Worm (Caenorhabditis elegans) whole organism, L1 larva: ENCODE data around the gene F41B4.1.

Experiments
- efl-1 ChIP-seq, 4 experiments: fragments of 150-350 bp; optimal IDR thresholded peaks in 3 of 4; peaks in 1 of 4; 1 replicate in 1 of 4; 2 replicates in 3 of 4; lab custom pipeline; 2014; ENCODE audit warnings: missing biosample characterization in 2 of 4, missing genetic modification characterization in 2 of 4, missing genetic modification reagents in 2 of 4
- elt-2 ChIP-seq: sonication (generic microtip); optimal IDR thresholded peaks from 2 replicates; lab custom pipeline; 2016; ENCODE audit warnings: missing genetic modification characterization, mild to moderate bottlenecking, inconsistent platforms, missing compliant biosample characterization, missing genetic modification reagents
- elt-3 ChIP-seq, 6 experiments: fragments of 150-350 bp in 1 of 6; sonication (generic microtip); optimal IDR thresholded peaks; 2 replicates each; lab custom pipeline; 2017 to 2018; ENCODE audit warnings: missing biosample characterization in 6 of 6, missing genetic modification characterization in 6 of 6, inconsistent platforms in 1 of 6
- fkh-4 ChIP-seq: sonication (generic microtip); optimal IDR thresholded peaks from 2 replicates; lab custom pipeline; 2016; ENCODE audit warnings: missing compliant biosample characterization, missing genetic modification characterization, borderline replicate concordance
- fkh-8 ChIP-seq: sonication (generic microtip); optimal IDR thresholded peaks from 2 replicates; lab custom pipeline; 2016; ENCODE audit warnings: mild to moderate bottlenecking, missing genetic modification characterization, missing compliant biosample characterization
- hpl-2 ChIP-seq: fragments of 150-350 bp; optimal IDR thresholded peaks from 2 replicates; lab custom pipeline; 2014; ENCODE audit warnings: missing biosample characterization, missing genetic modification reagents, missing genetic modification characterization
- lin-14 ChIP-seq: fragments of 200-800 bp; sonication (Bioruptor generic); optimal IDR thresholded peaks from 2 replicates; lab custom pipeline; 2018; ENCODE audit warnings: mild to moderate bottlenecking, missing genetic modification characterization, moderate library complexity, missing compliant biosample characterization
- lin-15B ChIP-seq: fragments of 150-350 bp; sonication (generic microtip); optimal IDR thresholded peaks from 3 replicates; lab custom pipeline; 2014; ENCODE audit warnings: missing biosample characterization, missing genetic modification characterization
- lin-35 ChIP-seq, 2 experiments: fragments of 150-350 bp; optimal IDR thresholded peaks; 2 replicates each; lab custom pipeline; 2014; ENCODE audit warnings: missing biosample characterization in 2 of 2, missing genetic modification characterization in 2 of 2, missing genetic modification reagents in 2 of 2
- mab-9 ChIP-seq: fragments of 200-800 bp; sonication (Bioruptor generic); IDR thresholded peaks from 2 replicates; pipeline ENCODE4 v1.3.6; 2022; ENCODE audit warnings: missing genetic modification reagents, missing genetic modification characterization, missing compliant biosample characterization
- mdl-1 ChIP-seq, 2 experiments: fragments of 150-350 bp; optimal IDR thresholded peaks; 2 replicates each; lab custom pipeline; 2014 to 2017; ENCODE audit warnings: missing biosample characterization in 2 of 2, missing genetic modification characterization in 2 of 2, inconsistent platforms in 1 of 2
- nhr-12 ChIP-seq: sonication (generic microtip); optimal IDR thresholded peaks from 2 replicates; lab custom pipeline; 2017; ENCODE audit warnings: missing biosample characterization, missing genetic modification characterization
- nhr-19 ChIP-seq: fragments of 200-800 bp; sonication (Bioruptor generic); conservative IDR thresholded peaks from 2 replicates; pipeline ENCODE4 v1.3.6; 2022; ENCODE audit warnings: missing genetic modification characterization, missing compliant biosample characterization
- nhr-20 ChIP-seq: sonication (generic microtip); optimal IDR thresholded peaks from 2 replicates; lab custom pipeline; 2016; ENCODE audit warnings: mild to moderate bottlenecking, missing genetic modification characterization, missing compliant biosample characterization
- nhr-237 ChIP-seq: fragments of 150-350 bp; optimal IDR thresholded peaks from 2 replicates; lab custom pipeline; 2014; ENCODE audit warnings: missing biosample characterization, missing genetic modification characterization
- nhr-47 ChIP-seq: sonication (generic microtip); optimal IDR thresholded peaks from 2 replicates; lab custom pipeline; 2016; ENCODE audit warnings: mild to moderate bottlenecking, missing genetic modification characterization, moderate library complexity, missing compliant biosample characterization
- nhr-71 ChIP-seq: sonication (generic microtip); optimal IDR thresholded peaks from 2 replicates; lab custom pipeline; 2016; ENCODE audit warnings: mild to moderate bottlenecking, missing genetic modification characterization, moderate library complexity, missing compliant biosample characterization
- nhr-85 ChIP-seq: sonication (generic microtip); peaks from one replicate; lab custom pipeline; 2016; ENCODE audit warnings: missing genetic modification characterization, inconsistent platforms, missing compliant biosample characterization
- nhr-90 ChIP-seq: sonication (generic microtip); optimal IDR thresholded peaks from 2 replicates; lab custom pipeline; 2016; ENCODE audit warnings: mild to moderate bottlenecking, missing genetic modification characterization, missing compliant biosample characterization; ENCODE audit not compliant: poor library complexity
- pag-3 ChIP-seq: sonication (generic microtip); optimal IDR thresholded peaks from 2 replicates; lab custom pipeline; 2017; ENCODE audit warnings: missing genetic modification characterization, mild to moderate bottlenecking, missing compliant biosample characterization, antibody characterized with exemption, borderline replicate concordance; ENCODE audit not compliant: insufficient read depth
- skn-1 ChIP-seq: fragments of 150-350 bp; optimal IDR thresholded peaks from 2 replicates; lab custom pipeline; 2014; ENCODE audit warnings: missing biosample characterization, missing genetic modification characterization
- snpc-4 ChIP-seq: fragments of 150-350 bp; optimal IDR thresholded peaks from 2 replicates; lab custom pipeline; 2014; ENCODE audit warnings: missing biosample characterization, missing genetic modification characterization
- sox-4 ChIP-seq: sonication (generic microtip); optimal IDR thresholded peaks from 2 replicates; lab custom pipeline; 2016; ENCODE audit warnings: missing genetic modification characterization, missing compliant biosample characterization
- tbx-2 ChIP-seq: sonication (generic microtip); optimal IDR thresholded peaks from 2 replicates; lab custom pipeline; 2016; ENCODE audit warnings: missing genetic modification characterization, missing compliant biosample characterization
- unc-130 ChIP-seq: fragments of 150-350 bp; optimal IDR thresholded peaks from 2 replicates; lab custom pipeline; 2017; ENCODE audit warnings: missing biosample characterization, missing genetic modification characterization, inconsistent platforms

The F41B4.1 gene

ce11 chrX:6790457-6790856 is 35.2 kb downstream of the F41B4.1 start:
- no peak for TF ChIP-seq efl-1 (optimal IDR thresholded peaks at IDR 0.05; lab: Kevin White, UChicago)
- peak in 1 of 2 experiments; percentile 89 for TF ChIP-seq efl-1 (GFP tag; optimal IDR thresholded peaks at IDR 0.05 in 1 of 2; lab: Kevin White, UChicago)
- TF ChIP-seq lin-15B: no peak
- TF ChIP-seq, all 84 proteins: peak for 1

- TF ChIP-seq elt-2 (tag; lab: Kevin White, UChicago) (peak; percentile 95), nhr-71 (tag; lab: Kevin White, UChicago) (peak; percentile 2), nhr-90 (tag; lab: Kevin White, UChicago) (peak; percentile 35), lin-35 (GFP tag; optimal IDR thresholded peaks at IDR 0.05; lab: Kevin White, UChicago) (peak in 1 of 2 experiments; percentile 53), elt-3 (tag; optimal IDR thresholded peaks at IDR 0.05; lab: Kevin White, UChicago) (no peak), nhr-20 (tag; lab: Kevin White, UChicago) (peak; percentile 22), mdl-1 (tag; optimal IDR thresholded peaks at IDR 0.05; lab: Kevin White, UChicago) (peak in 1 of 2 experiments; percentile 9), mab-9 (GFP tag; lab: Robert Waterston, UW) (no peak)
- TF ChIP-seq, all 84 proteins: peak for 6
Observed at ce11 chrX:6788965-6789573, 36.6 kb downstream of the F41B4.1 start, which contains the start of gene sgca-1. sgca-1 (minus strand) TSS chrX:6789548.

- TF ChIP-seq nhr-19 (GFP tag; lab: Robert Waterston, UW) (no peak), fkh-4 (no peak), pag-3 (tag; lab: Kevin White, UChicago) (no peak), elt-2 (tag; lab: Kevin White, UChicago) (peak; percentile 53), nhr-47 (tag; lab: Kevin White, UChicago) (no peak), lin-15B (no peak), skn-1 (tag; lab: Kevin White, UChicago) (no peak), snpc-4 (no peak), hpl-2 (GFP tag; lab: Kevin White, UChicago) (no peak)
Observed at ce11 chrX:6784181-6784580, 41.5 kb downstream of the F41B4.1 start, which contains the start of gene bgal-2. bgal-2 (plus strand) TSS chrX:6784411.

ce11 chrX:6782857-6783256 is 42.8 kb downstream of the F41B4.1 start, which contains the start of gene idpp-6:
idpp-6 (plus strand) TSS chrX:6783157.
- TF ChIP-seq nhr-85 (no peak), tbx-2 (no peak), nhr-12 (tag; lab: Kevin White, UChicago) (no peak), nhr-237 (tag; lab: Kevin White, UChicago) (no peak)

ce11 chrX:6778014-6778413 is 47.6 kb downstream of the F41B4.1 start, which contains the start of gene irk-1:
irk-1 (minus strand) TSS chrX:6778114.
- TF ChIP-seq unc-130 (tag; lab: Kevin White, UChicago) (no peak), nhr-19 (GFP tag; lab: Robert Waterston, UW) (no peak), fkh-8 (tag; lab: Kevin White, UChicago) (no peak), lin-14 (GFP tag; lab: Kevin White, UChicago) (peak; percentile 12), sox-4 (tag; lab: Kevin White, UChicago) (no peak), efl-1 (optimal IDR thresholded peaks at IDR 0.05; lab: Kevin White, UChicago) (no peak), efl-1 (GFP tag; optimal IDR thresholded peaks at IDR 0.05 in 1 of 2; lab: Kevin White, UChicago) (peak in 1 of 2 experiments; percentile 56)
- TF ChIP-seq, all 84 proteins: peak for 2
